Fruit fly (Drosophila melanogaster): Measurements from ENCODE around the gene PH4alphaNE1.

DNA sequence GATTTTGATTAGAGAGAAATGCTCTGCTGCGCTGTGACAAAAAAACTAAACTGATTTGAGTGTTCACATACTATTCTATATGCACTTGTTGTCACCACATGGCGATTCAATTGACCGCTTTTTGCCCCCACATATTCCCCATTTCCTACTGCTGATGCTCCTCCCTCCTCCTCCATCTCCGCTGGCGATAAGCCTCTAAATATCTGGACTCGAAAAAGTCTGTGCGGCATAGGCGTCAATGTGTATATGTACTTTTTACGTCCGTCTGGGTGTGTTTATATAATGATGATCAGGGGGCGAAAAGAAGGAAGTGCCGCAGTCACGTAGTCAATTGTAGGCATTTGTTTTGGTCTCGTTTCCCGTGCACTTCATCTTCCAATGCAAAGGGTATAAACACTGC, 33.6 kb downstream of the PH4alphaNE1 start:
- TF ChIP-seq pan (optimal IDR thresholded peaks at IDR 0.05) = no peak
- no peak for TF ChIP-seq usp (GFP tag; optimal IDR thresholded peaks at IDR 0.05)
- TF ChIP-seq psq (optimal IDR thresholded peaks at IDR 0.05) = no peak
